Worm (Caenorhabditis elegans) whole organism, L2 larva: ENCODE results near the gene Y113G7A.16.

ENCODE experiments used
- ama-1 ChIP-seq: fragments of 150-350 bp; optimal IDR thresholded peaks from 2 replicates; lab custom pipeline; 2018; ENCODE audit warnings: inconsistent platforms
- ceh-82 ChIP-seq: fragments of 150-350 bp; optimal IDR thresholded peaks from 2 replicates; lab custom pipeline; 2014; ENCODE audit warnings: missing biosample characterization, missing genetic modification characterization
- dmd-4 ChIP-seq: sonication (generic microtip); optimal IDR thresholded peaks from 2 replicates; lab custom pipeline; 2017; ENCODE audit warnings: missing biosample characterization, missing genetic modification characterization
- egl-27 ChIP-seq: sonication (generic microtip); optimal IDR thresholded peaks from 3 replicates; lab custom pipeline; 2017; ENCODE audit warnings: missing biosample characterization, missing genetic modification reagents, missing genetic modification characterization
- lin-11 ChIP-seq: fragments of 150-350 bp; sonication (generic microtip); optimal IDR thresholded peaks from 2 replicates; lab custom pipeline; 2014; ENCODE audit warnings: missing biosample characterization, missing genetic modification characterization, inconsistent platforms, mixed read lengths
- lsy-2 ChIP-seq, 2 experiments: fragments of 150-350 bp in 1 of 2; sonication (generic microtip) in 1 of 2; optimal IDR thresholded peaks; 2 replicates each; lab custom pipeline; 2014 to 2017; ENCODE audit warnings: missing biosample characterization in 2 of 2, missing genetic modification characterization in 2 of 2
- nhr-6 ChIP-seq: fragments of 150-350 bp; optimal IDR thresholded peaks from 2 replicates; lab custom pipeline; 2014; ENCODE audit warnings: missing biosample characterization, missing genetic modification characterization
- sma-3 ChIP-seq: sonication (generic microtip); optimal IDR thresholded peaks from 2 replicates; lab custom pipeline; 2016; ENCODE audit warnings: missing genetic modification reagents, missing genetic modification characterization, missing compliant biosample characterization
- unc-62 ChIP-seq: fragments of 150-350 bp; optimal IDR thresholded peaks from 2 replicates; lab custom pipeline; 2014; ENCODE audit warnings: missing biosample characterization, missing genetic modification reagents, missing genetic modification characterization

- TF ChIP-seq ceh-82 (tag; lab: Kevin White, UChicago), result no peak
- TF ChIP-seq lsy-2 (tag; optimal IDR thresholded peaks at IDR 0.05; lab: Kevin White, UChicago), result no peak
- TF ChIP-seq ama-1 (lab: Kevin White, UChicago), result no peak
- no peak for TF ChIP-seq nhr-6 (tag; lab: Kevin White, UChicago)
- no peak for TF ChIP-seq lin-11 (tag; lab: Kevin White, UChicago)
- TF ChIP-seq dmd-4, result no peak
- TF ChIP-seq egl-27 (tag; lab: Kevin White, UChicago), result no peak
- no peak for TF ChIP-seq unc-62 (GFP tag; lab: Kevin White, UChicago)
- TF ChIP-seq sma-3, result no peak
Measured at ce11 chrV:20011199-20011598, 26.2 kb upstream of the Y113G7A.16 start.
